Worm (Caenorhabditis elegans): Measurements from ENCODE around the gene Y54G2A.45.

Gene Y54G2A.45

DNA sequence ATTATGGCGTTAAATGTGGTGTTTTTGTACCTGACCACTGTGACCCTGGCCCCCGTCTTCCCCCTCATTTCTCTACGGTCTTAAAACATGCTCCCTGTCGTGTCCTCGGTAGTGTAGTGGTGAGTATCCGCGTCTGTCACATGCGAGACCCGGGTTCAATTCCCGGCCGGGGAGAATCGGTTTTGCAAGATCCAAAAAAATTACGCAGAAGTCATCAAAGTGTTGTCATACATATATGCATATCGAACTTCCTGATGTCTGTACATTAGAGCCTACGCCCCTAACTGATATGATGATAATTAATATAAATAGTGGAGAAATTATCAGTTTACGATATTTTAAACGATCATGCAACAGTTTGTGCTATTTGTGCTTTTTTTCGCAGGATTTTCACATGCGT, at the start of gene Y54G2A.45 (continued):
- TF ChIP-seq unc-62 (GFP tag; optimal IDR thresholded peaks at IDR 0.05), result no peak
- TF ChIP-seq efl-1 (GFP tag; optimal IDR thresholded peaks at IDR 0.05), result peak; percentile 13
- no peak for TF ChIP-seq madf-3 (GFP tag; IDR thresholded peaks at IDR 0.05)
- no peak for TF ChIP-seq F39B2.1 (GFP tag; IDR thresholded peaks at IDR 0.05)
- TF ChIP-seq aptf-2 (GFP tag; conservative IDR thresholded peaks at IDR 0.05), result no peak
- no peak for TF ChIP-seq ztf-6 (GFP tag; IDR thresholded peaks at IDR 0.05)
- peak in 2 of 3 experiments; percentile 35 to 40 for TF ChIP-seq lin-35 (GFP tag; optimal IDR thresholded peaks at IDR 0.05)
- TF ChIP-seq repo-1 (tag; optimal IDR thresholded peaks at IDR 0.05), result peak; percentile 88
- no peak for TF ChIP-seq ztf-28 (GFP tag; IDR thresholded peaks at IDR 0.05)
- TF ChIP-seq D2030.7 (GFP tag; IDR thresholded peaks at IDR 0.05), result peak; percentile 74
- TF ChIP-seq ceh-100 (GFP tag; IDR thresholded peaks at IDR 0.05), result peak; percentile 53
- TF ChIP-seq gei-17 (GFP tag; optimal IDR thresholded peaks at IDR 0.05), result no peak
- no peak for TF ChIP-seq nhr-27 (tag; optimal IDR thresholded peaks at IDR 0.05)
- TF ChIP-seq rcor-1 (GFP tag; IDR thresholded peaks at IDR 0.05), result peak; percentile 66
- TF ChIP-seq cebp-1 (GFP tag; IDR thresholded peaks at IDR 0.05), result no peak
- peak; percentile 74 for TF ChIP-seq cebp-1 (tag; optimal IDR thresholded peaks at IDR 0.05)
- TF ChIP-seq ceh-27 (GFP tag; optimal IDR thresholded peaks at IDR 0.05), result peak; percentile 20
- TF ChIP-seq fkh-3 (tag; optimal IDR thresholded peaks at IDR 0.05), result no peak
- peak; percentile 87 for TF ChIP-seq hrde-1 (tag; optimal IDR thresholded peaks at IDR 0.05; ENCODE audit: borderline replicate concordance)
- peak; percentile 13 for TF ChIP-seq K12H6.12 (tag; optimal IDR thresholded peaks at IDR 0.05)
- TF ChIP-seq ceh-58 (GFP tag; IDR thresholded peaks at IDR 0.05), result no peak
- TF ChIP-seq ekl-4 (GFP tag; IDR thresholded peaks at IDR 0.05), result peak; percentile 68; the same call in 1 of the 2 replicates
- peak; percentile 93 for TF ChIP-seq rpc-1 (optimal IDR thresholded peaks at IDR 0.05)
- peak; percentile 95 for TF ChIP-seq rpc-1 (tag; optimal IDR thresholded peaks at IDR 0.05)
- no peak for TF ChIP-seq pha-4 (tag; optimal IDR thresholded peaks at IDR 0.05)
- TF ChIP-seq sptf-2 (GFP tag; optimal IDR thresholded peaks at IDR 0.05), result peak; percentile 84
- TF ChIP-seq T07F8.4 (tag; optimal IDR thresholded peaks at IDR 0.05), result peak; percentile 76
- peak; percentile 56; the same call in 1 of the 2 replicates for TF ChIP-seq zfh-2 (GFP tag; conservative IDR thresholded peaks at IDR 0.05)
- peak; percentile 94 for TF ChIP-seq nhr-90 (tag; optimal IDR thresholded peaks at IDR 0.05)
- no peak for TF ChIP-seq F10E7.11 (tag; optimal IDR thresholded peaks at IDR 0.05)
- 0 out of 2 replicates have a peak, but pooled peaks have one; percentile 15 for TF ChIP-seq lir-1 (GFP tag; conservative IDR thresholded peaks at IDR 0.05)

DNA sequence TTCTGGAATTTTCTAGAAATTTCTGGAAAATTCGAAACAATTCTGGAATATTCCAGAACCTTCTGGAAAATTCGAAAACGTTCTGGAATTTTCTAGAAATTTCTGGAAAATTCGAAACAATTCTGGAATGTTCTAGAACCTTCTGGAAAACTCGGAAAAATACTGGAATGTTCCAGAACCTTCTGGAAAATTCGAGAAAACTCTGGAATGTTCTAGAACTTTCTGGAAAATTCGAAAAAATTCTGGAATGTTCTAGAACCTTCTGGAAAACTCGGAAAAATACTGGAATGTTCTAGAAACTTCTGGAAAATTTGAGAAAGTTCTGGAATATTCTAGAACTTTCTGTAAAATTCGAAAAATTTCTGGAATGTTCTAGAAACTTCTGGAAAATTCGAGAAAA, 49.6 kb upstream of the Y54G2A.45 start:
- peak; percentile 94 for TF ChIP-seq Y79H2A.3 (GFP tag; conservative IDR thresholded peaks at IDR 0.05)
- TF ChIP-seq F39B2.1 (GFP tag; IDR thresholded peaks at IDR 0.05), result peak; percentile 73; the same call in 1 of the 2 replicates
- TF ChIP-seq B0019.2 (GFP tag; conservative IDR thresholded peaks at IDR 0.05), result peak; percentile 74
- TF ChIP-seq ceh-91 (GFP tag; IDR thresholded peaks at IDR 0.05), result peak; percentile 68
- TF ChIP-seq Y53G8AR.9 (GFP tag; conservative IDR thresholded peaks at IDR 0.05), result peak; percentile 66; the same call in 1 of the 2 replicates
- TF ChIP-seq bed-1 (GFP tag; IDR thresholded peaks at IDR 0.05), result 0 out of 2 replicates have a peak, but pooled peaks have one; percentile 46
- peak; percentile 55; the same call in 1 of the 2 replicates for TF ChIP-seq attf-3 (GFP tag; conservative IDR thresholded peaks at IDR 0.05)
- peak; percentile 99 for TF ChIP-seq hsf-1 (GFP tag; IDR thresholded peaks at IDR 0.05)
- peak; percentile 80 for TF ChIP-seq rcor-1 (GFP tag; IDR thresholded peaks at IDR 0.05)
- TF ChIP-seq egrh-3 (GFP tag; IDR thresholded peaks at IDR 0.05), result peak; percentile 67
- TF ChIP-seq nfyb-1 (GFP tag; IDR thresholded peaks at IDR 0.05), result peak; percentile 81
- peak; percentile 95 for TF ChIP-seq dox-1 (GFP tag; IDR thresholded peaks at IDR 0.05)
- peak; percentile 73; the same call in 1 of the 2 replicates for TF ChIP-seq madf-3 (GFP tag; IDR thresholded peaks at IDR 0.05)
- peak; percentile 24; the same call in 1 of the 2 replicates for TF ChIP-seq madf-8 (GFP tag; conservative IDR thresholded peaks at IDR 0.05)
- peak; percentile 88 for TF ChIP-seq Y95B8A.8 (GFP tag; IDR thresholded peaks at IDR 0.05)
- TF ChIP-seq ekl-4 (GFP tag; IDR thresholded peaks at IDR 0.05), result peak; percentile 93
- peak; percentile 70 for TF ChIP-seq ceh-100 (GFP tag; IDR thresholded peaks at IDR 0.05)
- TF ChIP-seq ceh-40 (GFP tag; IDR thresholded peaks at IDR 0.05), result peak; percentile 86
- peak; percentile 30; the same call in 1 of the 2 replicates for TF ChIP-seq F33H1.4 (GFP tag; IDR thresholded peaks at IDR 0.05)
- TF ChIP-seq Y56A3A.18 (GFP tag; IDR thresholded peaks at IDR 0.05), result peak; percentile 59; the same call in 1 of the 2 replicates
- TF ChIP-seq let-526 (GFP tag; IDR thresholded peaks at IDR 0.05), result 0 out of 2 replicates have a peak, but pooled peaks have one; percentile 29
- peak; percentile 66 for TF ChIP-seq madf-6 (GFP tag; IDR thresholded peaks at IDR 0.05)
- TF ChIP-seq Y53F4B.3 (GFP tag; IDR thresholded peaks at IDR 0.05), result peak; percentile 79; the same call in 1 of the 2 replicates
